Worm (Caenorhabditis elegans) whole organism, L1 larva: Measurements from ENCODE around the gene T28A11.2.

ENCODE experiments used
- aha-1 ChIP-seq: fragments of 150-350 bp; optimal IDR thresholded peaks from 2 replicates; lab custom pipeline; 2014; ENCODE audit warnings: missing biosample characterization, missing genetic modification characterization
- egl-27 ChIP-seq, 2 experiments: fragments of 150-350 bp in 1 of 2; sonication (generic microtip); optimal IDR thresholded peaks; 3 replicates each; lab custom pipeline; 2017 to 2018; ENCODE audit warnings: missing biosample characterization in 2 of 2, missing genetic modification characterization in 2 of 2, missing genetic modification reagents in 2 of 2
- elt-3 ChIP-seq, 6 experiments: fragments of 150-350 bp in 1 of 6; sonication (generic microtip); optimal IDR thresholded peaks; 2 replicates each; lab custom pipeline; 2017 to 2018; ENCODE audit warnings: missing biosample characterization in 6 of 6, missing genetic modification characterization in 6 of 6, inconsistent platforms in 1 of 6
- fos-1 ChIP-seq: fragments of 150-350 bp; optimal IDR thresholded peaks from 2 replicates; lab custom pipeline; 2014; ENCODE audit warnings: missing biosample characterization, missing genetic modification characterization
- lsy-2 ChIP-seq, 2 experiments: fragments of 150-350 bp; optimal IDR thresholded peaks; 2 replicates each; lab custom pipeline; 2014; ENCODE audit warnings: missing biosample characterization in 2 of 2, missing genetic modification characterization in 2 of 2
- nhr-71 ChIP-seq: sonication (generic microtip); optimal IDR thresholded peaks from 2 replicates; lab custom pipeline; 2016; ENCODE audit warnings: mild to moderate bottlenecking, missing genetic modification characterization, moderate library complexity, missing compliant biosample characterization
- nhr-77 ChIP-seq: fragments of 150-350 bp; optimal IDR thresholded peaks from 2 replicates; lab custom pipeline; 2014; ENCODE audit warnings: missing biosample characterization, missing genetic modification characterization
- ztf-4 ChIP-seq: fragments of 150-350 bp; optimal IDR thresholded peaks from 2 replicates; lab custom pipeline; 2014; ENCODE audit warnings: missing biosample characterization, missing genetic modification characterization

DNA sequence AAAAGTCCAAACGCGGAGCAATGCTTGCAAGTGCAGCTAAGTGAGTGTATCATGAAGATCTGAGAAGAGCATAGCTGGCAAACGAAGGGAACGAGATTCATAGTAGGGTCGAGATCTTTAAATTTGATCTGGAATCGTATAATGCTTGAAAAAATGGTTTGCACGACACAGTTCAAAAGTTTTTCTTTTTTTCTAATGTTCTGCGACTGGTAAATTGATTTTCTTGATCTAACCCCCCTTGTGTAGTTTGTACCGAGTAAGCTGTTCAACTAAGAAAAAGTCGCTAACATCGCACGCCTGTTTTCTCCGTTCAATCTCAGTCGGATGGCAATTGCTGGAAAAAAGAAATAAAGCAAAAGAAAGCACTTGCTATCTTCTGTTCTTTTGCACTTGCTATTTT, 40.3 kb downstream of the T28A11.2 start, which contains the start of gene C17B7.14:
- TF ChIP-seq egl-27 (tag; optimal IDR thresholded peaks at IDR 0.05; lab: Kevin White, UChicago) (no peak), lsy-2 (tag; optimal IDR thresholded peaks at IDR 0.05; lab: Kevin White, UChicago) (no peak), aha-1 (no peak), nhr-77 (tag; lab: Kevin White, UChicago) (no peak), elt-3 (tag; optimal IDR thresholded peaks at IDR 0.05; lab: Kevin White, UChicago) (no peak), nhr-71 (tag; lab: Kevin White, UChicago) (no peak), ztf-4 (tag; lab: Kevin White, UChicago) (no peak), fos-1 (no peak)
